Fruit fly (Drosophila melanogaster): ENCODE results near the gene escl.

- TF ChIP-seq CG4820 (GFP tag; optimal IDR thresholded peaks at IDR 0.05) (no peak), Dref (GFP tag; IDR thresholded peaks at IDR 0.05) (no peak), crc (GFP tag; optimal IDR thresholded peaks at IDR 0.05) (no peak), CG1024 (GFP tag; IDR thresholded peaks at IDR 0.05) (no peak), CG3281 (GFP tag; optimal IDR thresholded peaks at IDR 0.05) (no peak)
These were observed 37.4 kb downstream of the escl start for dm6 chr2L:12028102-12028501.

All from whole organism, embryonic.